Worm (Caenorhabditis elegans): Measurements from ENCODE around the gene Y102A5C.4.
"Not testable (repeated sequence)": the region's sequence is repeated elsewhere in the genome, so short reads cannot be mapped to it uniquely, and the experiment has no call there.

DNA sequence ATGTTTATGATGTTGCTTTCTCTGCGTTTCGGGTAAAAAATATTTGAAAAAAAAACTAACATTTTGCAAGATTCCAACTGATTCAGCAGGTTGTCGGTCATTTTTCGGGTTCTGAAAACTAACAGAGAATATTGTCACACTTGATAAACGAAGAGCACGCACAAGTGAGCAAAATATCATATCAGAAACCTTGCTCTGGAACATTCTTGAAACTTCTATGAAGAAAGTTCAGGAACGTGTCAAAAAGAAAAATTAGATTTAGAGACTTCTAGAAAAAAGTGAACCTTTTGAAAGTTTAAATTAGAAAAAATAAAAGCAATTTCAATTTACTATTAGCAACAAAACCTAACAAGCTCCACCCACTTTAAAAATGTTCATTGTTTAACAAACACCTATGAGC lies 26.0 kb downstream of the Y102A5C.4 start, which contains the start of gene fbxa-112:
- TF ChIP-seq nhr-11 (tag; optimal IDR thresholded peaks at IDR 0.05); nfya-1 (tag; optimal IDR thresholded peaks at IDR 0.05; ENCODE audit: insufficient read depth); fkh-10 (GFP tag; optimal IDR thresholded peaks at IDR 0.05): not testable (repeated sequence)
